Fruit fly (Drosophila melanogaster): ENCODE measurements around the gene CG14572.

- TF ChIP-seq CrebA (GFP tag; optimal IDR thresholded peaks at IDR 0.05; ENCODE audit: borderline replicate concordance) = peak; percentile 1
- TF ChIP-seq br (GFP tag; optimal IDR thresholded peaks at IDR 0.05) = peak; percentile 30
- peak; percentile 58 for TF ChIP-seq woc (GFP tag; optimal IDR thresholded peaks at IDR 0.05)
- TF ChIP-seq tai (GFP tag; optimal IDR thresholded peaks at IDR 0.05) = no peak
- peak; percentile 74 for TF ChIP-seq h (GFP tag; optimal IDR thresholded peaks at IDR 0.05)
- TF ChIP-seq Jra (GFP tag; optimal IDR thresholded peaks at IDR 0.05) = no peak
- TF ChIP-seq Hr83 (GFP tag; optimal IDR thresholded peaks at IDR 0.05; ENCODE audit: poor library complexity, severe bottlenecking) = peak; percentile 54
- peak; percentile 64 for TF ChIP-seq CG9705 (GFP tag; optimal IDR thresholded peaks at IDR 0.05)
- TF ChIP-seq lola (GFP tag; optimal IDR thresholded peaks at IDR 0.05) = no peak
- TF ChIP-seq dl (GFP tag; optimal IDR thresholded peaks at IDR 0.05; ENCODE audit: insufficient read depth in 1 of 2, partially characterized antibody in 2 of 2) = no peak
Measured at dm6 chr3L:21709785-21710591, 31.3 kb upstream of the CG14572 start.

Data from whole organism, wandering third instar larva.